Worm (Caenorhabditis elegans): Measurements from ENCODE around the gene btb-10.

- no peak for TF ChIP-seq ama-1 (optimal IDR thresholded peaks at IDR 0.05)
- no peak for TF ChIP-seq hmbx-1 (tag; optimal IDR thresholded peaks at IDR 0.05)
- no peak for TF ChIP-seq flt-1 (GFP tag; IDR thresholded peaks at IDR 0.05)
These were observed 3.8 kb downstream of the btb-10 start for ce11 chrII:1056844-1057243.

Measured in whole organism, early embryonic.